Fruit fly (Drosophila melanogaster) whole organism, embryonic: ENCODE measurements around the gene ATPsynB.

Source experiments
- ATbp ChIP-seq: fragments of 200-800 bp; sonication (Bioruptor generic); optimal IDR thresholded peaks from 2 replicates; lab custom pipeline; 2017; ENCODE audit warnings: missing biosample characterization, mild to moderate bottlenecking, missing genetic modification characterization, missing genetic modification reagents
- Adf1 ChIP-seq: fragments of 200-800 bp; sonication (Bioruptor generic); IDR thresholded peaks from 2 replicates; pipeline ENCODE4 v1.3.6; 2022; ENCODE audit warnings: missing biosample characterization, missing genetic modification characterization
- Antp ChIP-seq: fragments of 200-800 bp; sonication (Bioruptor generic); optimal IDR thresholded peaks from 3 replicates; lab custom pipeline; 2016; ENCODE audit warnings: missing biosample characterization, missing genetic modification characterization
- B-H2 ChIP-seq: fragments of 200-800 bp; sonication (Bioruptor generic); optimal IDR thresholded peaks from 2 replicates; lab custom pipeline; 2018; ENCODE audit warnings: missing biosample characterization, mild to moderate bottlenecking, missing genetic modification characterization
- BEAF-32 ChIP-seq: fragments of 200-800 bp; sonication (Bioruptor generic); optimal IDR thresholded peaks from 3 replicates; lab custom pipeline; 2017; ENCODE audit warnings: missing biosample characterization, missing genetic modification characterization, mild to moderate bottlenecking, moderate library complexity, missing genetic modification reagents
- C15 ChIP-seq: fragments of 200-800 bp; sonication (Bioruptor generic); IDR thresholded peaks from 3 replicates; pipeline ENCODE4 v1.3.6; 2022; ENCODE audit warnings: missing biosample characterization, missing genetic modification characterization
- CG10543 ChIP-seq: fragments of 200-800 bp; sonication (Bioruptor generic); optimal IDR thresholded peaks from 3 replicates; lab custom pipeline; 2017; ENCODE audit warnings: missing biosample characterization, mild to moderate bottlenecking, missing genetic modification characterization, moderate library complexity
- CG12942 ChIP-seq: fragments of 200-800 bp; sonication (Bioruptor generic); optimal IDR thresholded peaks from 3 replicates; lab custom pipeline; 2016; ENCODE audit warnings: missing biosample characterization, missing genetic modification characterization
- CG14014 ChIP-seq: fragments of 200-800 bp; sonication (Bioruptor generic); IDR thresholded peaks from 2 replicates; pipeline ENCODE4 v1.3.6; 2022; ENCODE audit warnings: missing biosample characterization, missing genetic modification characterization
- CG1529 ChIP-seq: fragments of 200-800 bp; sonication (Bioruptor generic); optimal IDR thresholded peaks from 3 replicates; lab custom pipeline; 2018; ENCODE audit warnings: missing biosample characterization, missing genetic modification characterization
- CG1792 ChIP-seq: fragments of 200-800 bp; sonication (Bioruptor generic); optimal IDR thresholded peaks from 2 replicates; lab custom pipeline; 2016; ENCODE audit warnings: missing biosample characterization, missing genetic modification characterization
- CG2120 ChIP-seq: fragments of 200-800 bp; sonication (Bioruptor generic); optimal IDR thresholded peaks from 3 replicates; lab custom pipeline; 2016; ENCODE audit warnings: missing biosample characterization, missing genetic modification characterization
- CG2199 ChIP-seq: fragments of 200-800 bp; sonication (Bioruptor generic); IDR thresholded peaks from 3 replicates; pipeline ENCODE4 v1.3.6; 2022; ENCODE audit warnings: missing biosample characterization, missing genetic modification characterization
- CG2202 ChIP-seq: fragments of 200-800 bp; sonication (Bioruptor generic); optimal IDR thresholded peaks from 2 replicates; lab custom pipeline; 2018; ENCODE audit warnings: missing biosample characterization, mild to moderate bottlenecking, missing genetic modification characterization
- CG2678 ChIP-seq: fragments of 200-800 bp; sonication (Bioruptor generic); optimal IDR thresholded peaks from 3 replicates; lab custom pipeline; 2019; ENCODE audit warnings: missing biosample characterization, mild to moderate bottlenecking, missing genetic modification characterization, moderate library complexity
- CG32532 ChIP-seq: fragments of 200-800 bp; sonication (Bioruptor generic); IDR thresholded peaks from 2 replicates; pipeline ENCODE4 v1.3.6; 2022; ENCODE audit warnings: missing biosample characterization, missing genetic modification characterization
- CG32772 ChIP-seq: fragments of 200-800 bp; sonication (Bioruptor generic); IDR thresholded peaks from 2 replicates; pipeline ENCODE4 v1.3.6; 2022; ENCODE audit warnings: missing biosample characterization, missing genetic modification characterization
- CG5180 ChIP-seq: fragments of 200-800 bp; sonication (Bioruptor generic); optimal IDR thresholded peaks from 3 replicates; lab custom pipeline; 2017; ENCODE audit warnings: missing biosample characterization, missing genetic modification characterization, mild to moderate bottlenecking, moderate library complexity, missing genetic modification reagents
- CG5953 ChIP-seq: fragments of 200-800 bp; sonication (Bioruptor generic); IDR thresholded peaks from 2 replicates; pipeline ENCODE4 v1.3.6; 2022; ENCODE audit warnings: missing biosample characterization, missing genetic modification characterization
- CG6813 ChIP-seq: fragments of 200-800 bp; sonication (Bioruptor generic); optimal IDR thresholded peaks from 2 replicates; lab custom pipeline; 2017; ENCODE audit warnings: missing biosample characterization, missing genetic modification characterization, mild to moderate bottlenecking, moderate library complexity, missing genetic modification reagents
- CG7357 ChIP-seq: fragments of 200-800 bp; sonication (Bioruptor generic); IDR thresholded peaks from 3 replicates; pipeline ENCODE4 v1.3.6; 2022; ENCODE audit warnings: missing biosample characterization, missing genetic modification characterization
- CG8944 ChIP-seq: fragments of 200-800 bp; sonication (Bioruptor generic); optimal IDR thresholded peaks from 3 replicates; lab custom pipeline; 2016; ENCODE audit warnings: missing biosample characterization, missing genetic modification characterization
- CG9609 ChIP-seq: fragments of 200-800 bp; sonication (Bioruptor generic); optimal IDR thresholded peaks from 3 replicates; lab custom pipeline; 2016; ENCODE audit warnings: missing biosample characterization, missing genetic modification characterization
- D19A ChIP-seq: fragments of 200-800 bp; optimal IDR thresholded peaks from 3 replicates; lab custom pipeline; 2019; ENCODE audit warnings: missing biosample characterization, mild to moderate bottlenecking, missing genetic modification characterization, moderate library complexity
- Dll ChIP-seq: fragments of 200-800 bp; sonication (Bioruptor generic); IDR thresholded peaks from 4 replicates; pipeline ENCODE4 v1.3.6; 2022; ENCODE audit warnings: missing biosample characterization, missing genetic modification characterization; ENCODE audit not compliant: partially characterized antibody
- Mes4 ChIP-seq: fragments of 200-800 bp; sonication (Bioruptor generic); optimal IDR thresholded peaks from 2 replicates; lab custom pipeline; 2016; ENCODE audit warnings: missing biosample characterization, missing genetic modification characterization
- Scr ChIP-seq: fragments of 200-800 bp; sonication (Bioruptor generic); IDR thresholded peaks from 2 replicates; pipeline ENCODE4 v1.3.6; 2022; ENCODE audit warnings: missing biosample characterization, missing genetic modification characterization; ENCODE audit not compliant: partially characterized antibody
- Six4 ChIP-seq: fragments of 200-800 bp; sonication (Bioruptor generic); optimal IDR thresholded peaks from 2 replicates; lab custom pipeline; 2016; ENCODE audit warnings: missing biosample characterization, missing genetic modification characterization
- Sox102F ChIP-seq: fragments of 200-800 bp; sonication (Bioruptor generic); optimal IDR thresholded peaks from 2 replicates; lab custom pipeline; 2018; ENCODE audit warnings: missing biosample characterization, mild to moderate bottlenecking, missing genetic modification characterization, moderate library complexity
- TFAM ChIP-seq: fragments of 200-800 bp; sonication (Bioruptor generic); optimal IDR thresholded peaks from 2 replicates; lab custom pipeline; 2017; ENCODE audit warnings: missing biosample characterization, missing genetic modification characterization, inconsistent platforms
- al ChIP-seq: fragments of 200-800 bp; sonication (Bioruptor generic); IDR thresholded peaks from 2 replicates; pipeline ENCODE4 v1.3.6; 2022; ENCODE audit warnings: missing biosample characterization, missing genetic modification characterization
- bigmax ChIP-seq: fragments of 200-800 bp; sonication (Bioruptor generic); optimal IDR thresholded peaks from 2 replicates; lab custom pipeline; 2018; ENCODE audit warnings: missing biosample characterization, mild to moderate bottlenecking, missing genetic modification characterization
- ci ChIP-seq: fragments of 200-800 bp; sonication (Bioruptor generic); IDR thresholded peaks from 3 replicates; pipeline ENCODE4 v1.3.6; 2022; ENCODE audit warnings: missing biosample characterization, missing genetic modification characterization
- ewg ChIP-seq: fragments of 200-800 bp; sonication (Bioruptor generic); optimal IDR thresholded peaks from 3 replicates; lab custom pipeline; 2017; ENCODE audit warnings: mild to moderate bottlenecking, missing biosample characterization, missing genetic modification reagents, missing genetic modification characterization
- fd3F ChIP-seq: fragments of 200-800 bp; sonication (Bioruptor generic); optimal IDR thresholded peaks from 2 replicates; lab custom pipeline; 2018; ENCODE audit warnings: missing biosample characterization, mild to moderate bottlenecking, missing genetic modification characterization, moderate library complexity
- ftz-f1 ChIP-seq: fragments of 200-800 bp; sonication (Bioruptor generic); optimal IDR thresholded peaks from 2 replicates; lab custom pipeline; 2016; ENCODE audit warnings: missing biosample characterization, missing genetic modification characterization
- gcm ChIP-seq: fragments of 200-800 bp; sonication (Bioruptor generic); optimal IDR thresholded peaks from 2 replicates; lab custom pipeline; 2019; ENCODE audit warnings: missing biosample characterization, mild to moderate bottlenecking, missing genetic modification characterization, moderate library complexity
- hb ChIP-seq: fragments of 200-800 bp; sonication (Bioruptor generic); IDR thresholded peaks from 3 replicates; pipeline ENCODE4 v1.3.6; 2022; ENCODE audit warnings: missing biosample characterization, missing genetic modification characterization; ENCODE audit not compliant: partially characterized antibody
- lab ChIP-seq: fragments of 200-800 bp; sonication (Bioruptor generic); optimal IDR thresholded peaks from 3 replicates; lab custom pipeline; 2017; ENCODE audit warnings: missing biosample characterization, missing genetic modification characterization, mild to moderate bottlenecking, moderate library complexity, missing genetic modification reagents
- lbe ChIP-seq: fragments of 200-800 bp; sonication (Bioruptor generic); optimal IDR thresholded peaks from 2 replicates; lab custom pipeline; 2016; ENCODE audit warnings: missing biosample characterization, mild to moderate bottlenecking, missing genetic modification characterization
- mirr ChIP-seq: fragments of 200-800 bp; sonication (Bioruptor generic); optimal IDR thresholded peaks from 3 replicates; lab custom pipeline; 2018; ENCODE audit warnings: missing biosample characterization, mild to moderate bottlenecking, missing genetic modification characterization
- pb ChIP-seq: fragments of 200-800 bp; sonication (Bioruptor generic); optimal IDR thresholded peaks from 3 replicates; lab custom pipeline; 2016; ENCODE audit warnings: missing biosample characterization, missing genetic modification characterization
- prd ChIP-seq, 3 experiments: fragments of >200 bp in 2 of 3; fragments of 200-800 bp in 1 of 3; sonication (Bioruptor generic) in 1 of 3; optimal IDR thresholded peaks in 2 of 3; IDR thresholded peaks in 1 of 3; 2 replicates in 2 of 3; 3 replicates in 1 of 3; pipeline versions ENCODE4 v1.3.6 to Lab custom; 2017 to 2022; ENCODE audit warnings: missing biosample characterization in 1 of 3, missing genetic modification characterization in 1 of 3
- run ChIP-seq: fragments of 200-800 bp; sonication (Bioruptor generic); optimal IDR thresholded peaks from 3 replicates; lab custom pipeline; 2018; ENCODE audit warnings: missing biosample characterization, mild to moderate bottlenecking, missing genetic modification characterization
- sim ChIP-seq: fragments of 200-800 bp; sonication (Bioruptor generic); IDR thresholded peaks from 2 replicates; pipeline ENCODE4 v1.3.6; 2022; ENCODE audit warnings: missing biosample characterization, missing genetic modification characterization
- sna ChIP-seq: fragments of 200-800 bp; sonication (Bioruptor generic); IDR thresholded peaks from 2 replicates; pipeline ENCODE4 v1.3.6; 2022; ENCODE audit warnings: missing biosample characterization, missing genetic modification characterization; ENCODE audit not compliant: partially characterized antibody
- tgo ChIP-seq: fragments of 200-800 bp; sonication (Bioruptor generic); IDR thresholded peaks from 3 replicates; pipeline ENCODE4 v1.3.6; 2022; ENCODE audit warnings: missing biosample characterization, missing genetic modification characterization
- tx ChIP-seq: fragments of 200-800 bp; sonication (Bioruptor generic); optimal IDR thresholded peaks from 2 replicates; lab custom pipeline; 2016; ENCODE audit warnings: missing biosample characterization, missing genetic modification characterization
- vnd ChIP-seq: fragments of 200-800 bp; sonication (Bioruptor generic); IDR thresholded peaks from 3 replicates; pipeline ENCODE4 v1.3.6; 2022; ENCODE audit warnings: missing biosample characterization, missing genetic modification characterization; ENCODE audit not compliant: partially characterized antibody

The ATPsynB gene

dm6 chr3L:9694169-9694866 lies 35.5 kb upstream of the ATPsynB start (continued):
- TF ChIP-seq ftz-f1 (no peak), B-H2 (GFP tag; lab: Kevin White, UChicago) (peak; percentile 17), C15 (GFP tag; lab: Robert Waterston, UW) (no peak), CG7357 (no peak), ci (GFP tag; lab: Robert Waterston, UW) (peak; percentile 38; the same call in 1 of the 3 replicates), Antp (GFP tag; lab: Kevin White, UChicago) (no peak), prd (optimal IDR thresholded peaks at IDR 0.05; lab: Kevin White, UChicago) (no peak), prd (GFP tag; IDR thresholded peaks at IDR 0.05; lab: Robert Waterston, UW) (no peak), CG5180 (GFP tag; lab: Kevin White, UChicago) (no peak), bigmax (peak; percentile 28), vnd (no peak), gcm (no peak), CG2120 (GFP tag; lab: Kevin White, UChicago) (no peak), CG5953 (GFP tag; lab: Robert Waterston, UW) (no peak), CG9609 (GFP tag; lab: Kevin White, UChicago) (no peak), D19A (no peak), Six4 (no peak), sna (GFP tag; lab: Robert Waterston, UW) (0 out of 2 replicates have a peak, but pooled peaks have one; percentile 30), Dll (GFP tag; lab: Robert Waterston, UW) (0 out of 4 replicates have a peak, but pooled peaks have one; percentile 18), CG2202 (tag; lab: Kevin White, UChicago) (no peak), Adf1 (GFP tag; lab: Robert Waterston, UW) (peak; percentile 96), CG32532 (GFP tag; lab: Robert Waterston, UW) (peak; percentile 57; the same call in 1 of the 2 replicates), CG1792 (GFP tag; lab: Kevin White, UChicago) (no peak), BEAF-32 (GFP tag; lab: Kevin White, UChicago) (peak; percentile 12), Scr (GFP tag; lab: Robert Waterston, UW) (0 out of 2 replicates have a peak, but pooled peaks have one; percentile 33), mirr (GFP tag; lab: Kevin White, UChicago) (peak; percentile 40), ATbp (no peak), Sox102F (GFP tag; lab: Kevin White, UChicago) (no peak), CG14014 (GFP tag; lab: Robert Waterston, UW) (no peak), CG2678 (tag; lab: Kevin White, UChicago) (peak; percentile 14), run (tag; lab: Kevin White, UChicago) (no peak), pb (GFP tag; lab: Kevin White, UChicago) (no peak), CG12942 (no peak), tx (GFP tag; lab: Kevin White, UChicago) (no peak), fd3F (GFP tag; lab: Kevin White, UChicago) (no peak), Mes4 (GFP tag; lab: Kevin White, UChicago) (no peak), CG6813 (GFP tag; lab: Kevin White, UChicago) (peak; percentile 13), lab (GFP tag; lab: Kevin White, UChicago) (peak; percentile 9), CG8944 (GFP tag; lab: Kevin White, UChicago) (no peak), CG1529 (GFP tag; lab: Kevin White, UChicago) (no peak), tgo (GFP tag; lab: Robert Waterston, UW) (no peak), CG10543 (GFP tag; lab: Kevin White, UChicago) (no peak), ewg (peak; percentile 24), CG32772 (GFP tag; lab: Robert Waterston, UW) (no peak), lbe (GFP tag; lab: Kevin White, UChicago) (no peak), CG2199 (GFP tag; lab: Robert Waterston, UW) (no peak), sim (no peak), TFAM (no peak), hb (no peak), al (GFP tag; lab: Robert Waterston, UW) (no peak)
